Worm (Caenorhabditis elegans) whole organism, L2 larva: ENCODE measurements around the gene C47G2.3.

Experiments used
- C34F6.9 ChIP-seq: fragments of 150-350 bp; optimal IDR thresholded peaks from 2 replicates; lab custom pipeline; 2014; ENCODE audit warnings: missing biosample characterization, missing genetic modification characterization
- F13H6.1 ChIP-seq: sonication (generic microtip); optimal IDR thresholded peaks from 2 replicates; lab custom pipeline; 2016; ENCODE audit warnings: missing genetic modification characterization, missing compliant biosample characterization
- R02D3.7 ChIP-seq: fragments of 150-350 bp; optimal IDR thresholded peaks from 2 replicates; lab custom pipeline; 2014; ENCODE audit warnings: missing biosample characterization, missing genetic modification characterization
- Y55F3AM.14 ChIP-seq: fragments of 200-800 bp; sonication (Bioruptor generic); optimal IDR thresholded peaks from 2 replicates; lab custom pipeline; 2018; ENCODE audit warnings: mild to moderate bottlenecking, missing genetic modification characterization, missing compliant biosample characterization
- ZK546.5 ChIP-seq: sonication (generic microtip); optimal IDR thresholded peaks from 2 replicates; lab custom pipeline; 2017; ENCODE audit warnings: missing biosample characterization, missing genetic modification characterization
- alr-1 ChIP-seq: fragments of 150-350 bp; optimal IDR thresholded peaks from 2 replicates; lab custom pipeline; 2014; ENCODE audit warnings: missing biosample characterization, missing genetic modification characterization
- aly-2 ChIP-seq: fragments of 150-350 bp; optimal IDR thresholded peaks from 2 replicates; lab custom pipeline; 2014; ENCODE audit warnings: missing biosample characterization, missing genetic modification characterization
- ama-1 ChIP-seq: fragments of 150-350 bp; optimal IDR thresholded peaks from 2 replicates; lab custom pipeline; 2018; ENCODE audit warnings: inconsistent platforms
- blmp-1 ChIP-seq: sonication (generic microtip); optimal IDR thresholded peaks from 2 replicates; lab custom pipeline; 2017; ENCODE audit warnings: missing genetic modification characterization, mild to moderate bottlenecking, missing compliant biosample characterization, antibody characterized with exemption, moderate library complexity; ENCODE audit not compliant: insufficient read depth
- ceh-16 ChIP-seq: fragments of 150-350 bp; optimal IDR thresholded peaks from 2 replicates; lab custom pipeline; 2014; ENCODE audit warnings: missing biosample characterization, missing genetic modification characterization
- ceh-82 ChIP-seq: fragments of 150-350 bp; optimal IDR thresholded peaks from 2 replicates; lab custom pipeline; 2014; ENCODE audit warnings: missing biosample characterization, missing genetic modification characterization
- crh-2 ChIP-seq: sonication (generic microtip); optimal IDR thresholded peaks from 2 replicates; lab custom pipeline; 2017; ENCODE audit warnings: missing biosample characterization, missing genetic modification characterization
- dmd-4 ChIP-seq: sonication (generic microtip); optimal IDR thresholded peaks from 2 replicates; lab custom pipeline; 2017; ENCODE audit warnings: missing biosample characterization, missing genetic modification characterization
- egl-27 ChIP-seq: sonication (generic microtip); optimal IDR thresholded peaks from 3 replicates; lab custom pipeline; 2017; ENCODE audit warnings: missing biosample characterization, missing genetic modification reagents, missing genetic modification characterization
- elt-1 ChIP-seq: fragments of 150-350 bp; optimal IDR thresholded peaks from 2 replicates; lab custom pipeline; 2014; ENCODE audit warnings: missing biosample characterization, missing genetic modification characterization
- elt-3 ChIP-seq: sonication (generic microtip); optimal IDR thresholded peaks from 2 replicates; lab custom pipeline; 2017; ENCODE audit warnings: missing biosample characterization, missing genetic modification characterization
- fos-1 ChIP-seq: fragments of 150-350 bp; optimal IDR thresholded peaks from 2 replicates; lab custom pipeline; 2014; ENCODE audit warnings: missing biosample characterization, missing genetic modification characterization
- gmeb-1 ChIP-seq: fragments of 150-350 bp; optimal IDR thresholded peaks from 2 replicates; lab custom pipeline; 2014; ENCODE audit warnings: missing biosample characterization, missing genetic modification characterization
- lin-11 ChIP-seq: fragments of 150-350 bp; sonication (generic microtip); optimal IDR thresholded peaks from 2 replicates; lab custom pipeline; 2014; ENCODE audit warnings: missing biosample characterization, missing genetic modification characterization, inconsistent platforms, mixed read lengths
- lin-13 ChIP-seq: fragments of 150-350 bp; optimal IDR thresholded peaks from 2 replicates; lab custom pipeline; 2014; ENCODE audit warnings: missing biosample characterization, missing genetic modification reagents, missing genetic modification characterization
- lin-39 ChIP-seq: fragments of 150-350 bp; optimal IDR thresholded peaks from 2 replicates; lab custom pipeline; 2014; ENCODE audit warnings: missing biosample characterization, missing genetic modification reagents, missing genetic modification characterization
- lsy-2 ChIP-seq, 2 experiments: fragments of 150-350 bp in 1 of 2; sonication (generic microtip) in 1 of 2; optimal IDR thresholded peaks; 2 replicates each; lab custom pipeline; 2014 to 2017; ENCODE audit warnings: missing biosample characterization in 2 of 2, missing genetic modification characterization in 2 of 2
- mab-5 ChIP-seq: fragments of 150-350 bp; optimal IDR thresholded peaks from 2 replicates; lab custom pipeline; 2014; ENCODE audit warnings: missing biosample characterization, missing genetic modification characterization
- mbf-1 ChIP-seq: sonication (generic microtip); optimal IDR thresholded peaks from 2 replicates; lab custom pipeline; 2017; ENCODE audit warnings: missing biosample characterization, missing genetic modification characterization
- mdl-1 ChIP-seq, 2 experiments: fragments of 150-350 bp in 1 of 2; sonication (generic microtip) in 1 of 2; optimal IDR thresholded peaks; 2 replicates each; lab custom pipeline; 2017; ENCODE audit warnings: missing biosample characterization in 2 of 2, missing genetic modification characterization in 2 of 2
- nhr-10 ChIP-seq: sonication (generic microtip); optimal IDR thresholded peaks from 2 replicates; lab custom pipeline; 2017; ENCODE audit warnings: missing biosample characterization, missing genetic modification characterization
- nhr-11 ChIP-seq: fragments of 150-350 bp; optimal IDR thresholded peaks from 2 replicates; lab custom pipeline; 2014; ENCODE audit warnings: missing biosample characterization, missing genetic modification characterization
- nhr-12 ChIP-seq: fragments of 150-350 bp; optimal IDR thresholded peaks from 2 replicates; lab custom pipeline; 2014; ENCODE audit warnings: missing biosample characterization, missing genetic modification characterization
- nhr-129 ChIP-seq: fragments of 150-350 bp; optimal IDR thresholded peaks from 2 replicates; lab custom pipeline; 2014; ENCODE audit warnings: missing biosample characterization, missing genetic modification characterization
- nhr-21 ChIP-seq: fragments of 150-350 bp; optimal IDR thresholded peaks from 2 replicates; lab custom pipeline; 2014; ENCODE audit warnings: missing biosample characterization, missing genetic modification characterization
- nhr-23 ChIP-seq: fragments of 150-350 bp; optimal IDR thresholded peaks from 2 replicates; lab custom pipeline; 2014; ENCODE audit warnings: missing biosample characterization, missing genetic modification reagents, missing genetic modification characterization
- nhr-237 ChIP-seq: fragments of 150-350 bp; optimal IDR thresholded peaks from 2 replicates; lab custom pipeline; 2014; ENCODE audit warnings: missing biosample characterization, missing genetic modification characterization
- nhr-25 ChIP-seq: fragments of 150-350 bp; sonication (generic microtip); optimal IDR thresholded peaks from 3 replicates; lab custom pipeline; 2014; ENCODE audit warnings: missing biosample characterization, missing genetic modification characterization
- nhr-6 ChIP-seq: fragments of 150-350 bp; optimal IDR thresholded peaks from 2 replicates; lab custom pipeline; 2014; ENCODE audit warnings: missing biosample characterization, missing genetic modification characterization
- nhr-77 ChIP-seq: fragments of 150-350 bp; optimal IDR thresholded peaks from 2 replicates; lab custom pipeline; 2014; ENCODE audit warnings: missing biosample characterization, missing genetic modification characterization
- peb-1 ChIP-seq: fragments of 150-350 bp; optimal IDR thresholded peaks from 2 replicates; lab custom pipeline; 2014; ENCODE audit warnings: missing biosample characterization, missing genetic modification characterization
- sem-4 ChIP-seq: fragments of 150-350 bp; optimal IDR thresholded peaks from 2 replicates; lab custom pipeline; 2014; ENCODE audit warnings: missing biosample characterization, missing genetic modification reagents, missing genetic modification characterization
- skn-1 ChIP-seq: sonication (generic microtip); optimal IDR thresholded peaks from 2 replicates; lab custom pipeline; 2017; ENCODE audit warnings: missing biosample characterization, missing genetic modification characterization
- sma-3 ChIP-seq: sonication (generic microtip); optimal IDR thresholded peaks from 2 replicates; lab custom pipeline; 2016; ENCODE audit warnings: missing genetic modification reagents, missing genetic modification characterization, missing compliant biosample characterization
- sma-9 ChIP-seq, 2 experiments: fragments of 150-350 bp in 1 of 2; sonication (generic microtip) in 1 of 2; optimal IDR thresholded peaks; 2 replicates each; lab custom pipeline; 2014 to 2016; ENCODE audit warnings: missing genetic modification characterization in 2 of 2, mild to moderate bottlenecking in 1 of 2, missing biosample characterization in 1 of 2, missing compliant biosample characterization in 1 of 2, missing genetic modification reagents in 1 of 2, moderate library complexity in 1 of 2
- snpc-4 ChIP-seq: fragments of 150-350 bp; optimal IDR thresholded peaks from 2 replicates; lab custom pipeline; 2014; ENCODE audit warnings: missing biosample characterization, missing genetic modification characterization
- unc-39 ChIP-seq: fragments of 150-350 bp; optimal IDR thresholded peaks from 2 replicates; lab custom pipeline; 2014; ENCODE audit warnings: missing biosample characterization, missing genetic modification characterization
- unc-55 ChIP-seq: fragments of 150-350 bp; sonication (generic microtip); optimal IDR thresholded peaks from 3 replicates; lab custom pipeline; 2014; ENCODE audit warnings: missing biosample characterization, missing genetic modification reagents, missing genetic modification characterization
- unc-62 ChIP-seq: fragments of 150-350 bp; optimal IDR thresholded peaks from 2 replicates; lab custom pipeline; 2014; ENCODE audit warnings: missing biosample characterization, missing genetic modification reagents, missing genetic modification characterization
- zag-1 ChIP-seq: fragments of 150-350 bp; optimal IDR thresholded peaks from 2 replicates; lab custom pipeline; 2014; ENCODE audit warnings: missing biosample characterization, missing genetic modification characterization
- ztf-1 ChIP-seq: fragments of 200-800 bp; sonication (Bioruptor generic); conservative IDR thresholded peaks from 2 replicates; pipeline ENCODE4 v1.3.6; 2022; ENCODE audit warnings: missing genetic modification characterization, missing compliant biosample characterization
- ztf-11 ChIP-seq: sonication (generic microtip); optimal IDR thresholded peaks from 2 replicates; lab custom pipeline; 2017; ENCODE audit warnings: missing biosample characterization, missing genetic modification characterization
- ztf-4 ChIP-seq: fragments of 150-350 bp; optimal IDR thresholded peaks from 2 replicates; lab custom pipeline; 2014; ENCODE audit warnings: missing biosample characterization, missing genetic modification characterization

Gene C47G2.3

DNA sequence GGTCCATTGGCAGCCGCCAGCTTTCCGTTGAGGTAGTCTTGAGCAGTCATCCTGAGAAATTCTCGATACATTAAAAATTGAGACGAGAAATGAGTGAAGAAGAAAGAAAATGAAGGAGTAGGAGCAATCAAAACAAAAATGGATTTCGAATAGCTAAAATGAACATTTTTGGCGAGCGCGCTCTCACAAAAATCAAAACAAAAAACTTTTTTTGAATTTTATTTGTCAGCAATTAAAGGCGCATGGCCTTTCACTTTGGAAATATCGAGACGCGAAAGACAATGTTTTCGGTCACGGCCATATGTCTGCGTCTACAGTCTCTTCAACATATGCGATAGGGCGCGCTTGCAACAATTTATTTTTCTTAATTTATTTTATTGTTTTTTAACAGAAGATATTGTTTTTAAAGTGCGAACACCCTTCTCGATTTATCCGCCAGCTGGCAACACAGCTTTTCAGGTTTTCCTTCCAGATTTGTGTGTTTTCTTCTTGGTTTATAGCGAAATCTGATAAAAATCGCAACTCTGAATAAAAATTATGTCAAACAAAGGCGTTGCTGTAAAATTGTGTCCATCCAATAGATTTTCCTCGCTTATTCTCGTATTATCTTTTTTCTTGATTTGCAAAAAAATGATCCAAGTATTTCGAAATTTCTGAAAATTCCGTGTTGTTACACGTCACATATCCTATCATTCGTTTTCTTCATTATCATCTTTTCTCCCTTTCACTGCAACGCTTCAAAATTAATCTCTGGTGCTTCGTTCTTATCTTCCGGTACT is 50.9 kb downstream of the C47G2.3 start, which contains the start of the genes rpn-9 and T06D8.9:
rpn-9 (minus strand) TSS at position 51 of the 779 bp plus-strand sequence.
T06D8.9 (plus strand) TSS at position 729 of the 779 bp plus-strand sequence.
- TF ChIP-seq zag-1 (tag; lab: Kevin White, UChicago) (no peak), unc-62 (GFP tag; lab: Kevin White, UChicago) (no peak), skn-1 (tag; lab: Kevin White, UChicago) (peak; percentile 57), crh-2 (tag; lab: Kevin White, UChicago) (peak; percentile 89), lin-13 (GFP tag; lab: Kevin White, UChicago) (peak; percentile 85), aly-2 (tag; lab: Kevin White, UChicago) (no peak), nhr-237 (tag; lab: Kevin White, UChicago) (no peak), sma-9 (GFP tag; optimal IDR thresholded peaks at IDR 0.05; lab: Kevin White, UChicago) (peak; percentile 66), sma-9 (tag; optimal IDR thresholded peaks at IDR 0.05; lab: Kevin White, UChicago) (no peak), ama-1 (lab: Kevin White, UChicago) (no peak), unc-39 (tag; lab: Kevin White, UChicago) (no peak), sem-4 (tag; lab: Kevin White, UChicago) (no peak), nhr-23 (tag; lab: Kevin White, UChicago) (no peak), C34F6.9 (peak; percentile 95), blmp-1 (tag; lab: Kevin White, UChicago) (peak; percentile 53), sma-3 (peak; percentile 67), mbf-1 (tag; lab: Kevin White, UChicago) (no peak), mdl-1 (tag; optimal IDR thresholded peaks at IDR 0.05; lab: Kevin White, UChicago) (peak in 1 of 2 experiments; percentile 38), elt-3 (tag; lab: Kevin White, UChicago) (no peak), nhr-21 (tag; lab: Kevin White, UChicago) (peak; percentile 65), ceh-16 (no peak), nhr-12 (tag; lab: Kevin White, UChicago) (no peak), mab-5 (tag; lab: Kevin White, UChicago) (peak; percentile 70), elt-1 (tag; lab: Kevin White, UChicago) (no peak), peb-1 (no peak), nhr-129 (tag; lab: Kevin White, UChicago) (peak; percentile 83), snpc-4 (tag; lab: Kevin White, UChicago) (peak; percentile 86), gmeb-1 (tag; lab: Kevin White, UChicago) (peak; percentile 82), R02D3.7 (tag; lab: Kevin White, UChicago) (no peak), nhr-25 (tag; lab: Kevin White, UChicago) (peak; percentile 71), Y55F3AM.14 (GFP tag; lab: Kevin White, UChicago) (no peak), fos-1 (tag; lab: Kevin White, UChicago) (peak; percentile 31), ceh-82 (tag; lab: Kevin White, UChicago) (no peak), lsy-2 (tag; optimal IDR thresholded peaks at IDR 0.05; lab: Kevin White, UChicago) (peak; percentile 69 to 92), alr-1 (tag; lab: Kevin White, UChicago) (no peak), F13H6.1 (tag; lab: Kevin White, UChicago) (peak; percentile 69), unc-55 (GFP tag; lab: Kevin White, UChicago) (peak; percentile 97), lin-11 (tag; lab: Kevin White, UChicago) (peak; percentile 45), nhr-11 (no peak), egl-27 (tag; lab: Kevin White, UChicago) (no peak), nhr-77 (tag; lab: Kevin White, UChicago) (no peak), nhr-6 (no peak), ZK546.5 (tag; lab: Kevin White, UChicago) (no peak), nhr-10 (no peak), ztf-1 (GFP tag; lab: Robert Waterston, UW) (no peak), ztf-4 (tag; lab: Kevin White, UChicago) (no peak), lin-39 (tag; lab: Kevin White, UChicago) (no peak), ztf-11 (tag; lab: Kevin White, UChicago) (no peak), dmd-4 (tag; lab: Kevin White, UChicago) (no peak)
- TF ChIP-seq, all 48 proteins: peak for 19
